Worm (Caenorhabditis elegans) whole organism, early embryonic: ENCODE measurements around the gene C42C1.3.

Experiments
- B0310.2 ChIP-seq: sonication (generic microtip); optimal IDR thresholded peaks from 2 replicates; lab custom pipeline; 2016; ENCODE audit warnings: mild to moderate bottlenecking, missing genetic modification characterization, missing compliant biosample characterization
- ama-1 ChIP-seq: fragments of 150-350 bp; optimal IDR thresholded peaks from 2 replicates; lab custom pipeline; 2014
- flt-1 ChIP-seq: fragments of 200-800 bp; sonication (Bioruptor generic); IDR thresholded peaks from 2 replicates; pipeline ENCODE4 v1.3.6; 2022; ENCODE audit warnings: missing genetic modification characterization, missing compliant biosample characterization

DNA sequence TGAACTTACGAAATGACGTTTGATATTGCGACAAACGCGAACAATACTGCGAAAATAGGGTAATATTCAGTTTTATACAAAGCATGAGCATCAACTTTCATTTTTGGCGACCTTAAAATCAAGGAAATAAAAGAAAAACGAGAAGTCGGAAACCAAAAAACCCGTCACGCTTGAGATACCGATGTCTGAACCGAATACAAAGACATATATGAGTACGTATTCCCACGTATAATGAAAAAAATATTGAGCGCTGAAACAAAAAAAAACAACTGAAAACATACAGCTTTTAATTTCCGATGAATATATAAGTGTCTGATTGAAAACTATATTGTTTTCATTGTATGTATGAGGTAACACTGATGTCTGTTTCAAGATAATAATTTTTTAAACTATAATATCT, 40.6 kb downstream of the C42C1.3 start, which contains the start of gene sre-18:
- TF ChIP-seq B0310.2 (tag; lab: Kevin White, UChicago): no peak
- no peak for TF ChIP-seq flt-1 (GFP tag; lab: Robert Waterston, UW)
- no peak for TF ChIP-seq ama-1 (lab: Kevin White, UChicago)
